Worm (Caenorhabditis elegans): ENCODE data around the gene sup-18.

Gene sup-18

DNA sequence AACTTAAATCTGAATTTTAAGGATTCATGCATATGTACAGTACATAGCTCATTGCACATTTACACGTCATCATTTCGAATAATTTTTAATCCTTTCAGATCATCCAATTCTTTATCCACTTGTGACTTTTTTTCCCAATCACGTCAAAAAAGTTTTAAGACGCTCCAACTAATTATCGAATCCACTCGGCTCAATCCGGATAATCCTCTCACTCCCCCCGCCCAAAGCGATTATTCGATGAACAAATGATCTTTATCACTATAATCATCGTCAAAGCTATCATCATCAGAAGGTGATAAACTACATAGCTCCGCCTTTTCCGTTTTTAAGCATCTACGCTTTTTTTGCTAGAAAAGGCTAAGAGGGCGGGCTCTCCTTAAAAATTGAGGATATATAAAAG lies 41.1 kb downstream of the sup-18 start:
- TF ChIP-seq fkh-10 (GFP tag; optimal IDR thresholded peaks at IDR 0.05) (no peak), ztf-4 (tag; optimal IDR thresholded peaks at IDR 0.05) (no peak), snpc-4 (tag; optimal IDR thresholded peaks at IDR 0.05) (no peak), elt-3 (tag; optimal IDR thresholded peaks at IDR 0.05) (no peak), nhr-11 (tag; optimal IDR thresholded peaks at IDR 0.05) (no peak), elt-2 (tag; optimal IDR thresholded peaks at IDR 0.05) (no peak), lin-15B (tag; optimal IDR thresholded peaks at IDR 0.05) (no peak), nhr-25 (tag; optimal IDR thresholded peaks at IDR 0.05) (no peak), ceh-9 (tag; optimal IDR thresholded peaks at IDR 0.05) (no peak), eor-1 (tag; optimal IDR thresholded peaks at IDR 0.05) (no peak), egl-27 (tag; optimal IDR thresholded peaks at IDR 0.05) (no peak), aly-2 (tag; optimal IDR thresholded peaks at IDR 0.05) (no peak), nhr-28 (tag; optimal IDR thresholded peaks at IDR 0.05) (no peak), ztf-11 (tag; optimal IDR thresholded peaks at IDR 0.05) (no peak), sea-2 (GFP tag; optimal IDR thresholded peaks at IDR 0.05) (no peak)

ce11 chrIII:7835684-7836083 lies 43.0 kb downstream of the sup-18 start:
- TF ChIP-seq nhr-76 (tag; optimal IDR thresholded peaks at IDR 0.05) (no peak), ceh-82 (tag; optimal IDR thresholded peaks at IDR 0.05) (no peak), elt-2 (tag; optimal IDR thresholded peaks at IDR 0.05) (no peak), ceh-28 (tag; optimal IDR thresholded peaks at IDR 0.05) (no peak), fkh-10 (GFP tag; optimal IDR thresholded peaks at IDR 0.05) (no peak), egl-5 (tag; optimal IDR thresholded peaks at IDR 0.05) (no peak), pha-4 (tag; optimal IDR thresholded peaks at IDR 0.05) (no peak), ZK546.5 (tag; optimal IDR thresholded peaks at IDR 0.05) (no peak), R02D3.7 (tag; optimal IDR thresholded peaks at IDR 0.05) (no peak), lin-39 (tag; optimal IDR thresholded peaks at IDR 0.05) (no peak), unc-62 (GFP tag; optimal IDR thresholded peaks at IDR 0.05) (no peak), eor-1 (tag; optimal IDR thresholded peaks at IDR 0.05) (no peak), ztf-4 (tag; optimal IDR thresholded peaks at IDR 0.05) (no peak), nhr-237 (tag; optimal IDR thresholded peaks at IDR 0.05) (no peak), nhr-67 (tag; optimal IDR thresholded peaks at IDR 0.05) (no peak), elt-1 (tag; optimal IDR thresholded peaks at IDR 0.05) (no peak), jun-1 (tag; optimal IDR thresholded peaks at IDR 0.05) (no peak)

- TF ChIP-seq ama-1 (optimal IDR thresholded peaks at IDR 0.05), result no peak
- no peak for TF ChIP-seq unc-62 (GFP tag; optimal IDR thresholded peaks at IDR 0.05)
- no peak for TF ChIP-seq ceh-28 (tag; optimal IDR thresholded peaks at IDR 0.05)
- TF ChIP-seq lin-15B (tag; optimal IDR thresholded peaks at IDR 0.05), result no peak
- no peak for TF ChIP-seq hmg-11 (tag; optimal IDR thresholded peaks at IDR 0.05)
- TF ChIP-seq nhr-12 (tag; optimal IDR thresholded peaks at IDR 0.05), result no peak
- TF ChIP-seq ZK546.5 (tag; optimal IDR thresholded peaks at IDR 0.05), result no peak
- TF ChIP-seq pha-4 (tag; optimal IDR thresholded peaks at IDR 0.05), result no peak
- TF ChIP-seq egl-27 (tag; optimal IDR thresholded peaks at IDR 0.05), result no peak
- no peak for TF ChIP-seq nhr-76 (tag; optimal IDR thresholded peaks at IDR 0.05)
- no peak for TF ChIP-seq ceh-16 (tag; optimal IDR thresholded peaks at IDR 0.05)
- TF ChIP-seq eor-1 (tag; optimal IDR thresholded peaks at IDR 0.05), result no peak
- TF ChIP-seq lin-39 (tag; optimal IDR thresholded peaks at IDR 0.05), result no peak
- TF ChIP-seq aly-2 (tag; optimal IDR thresholded peaks at IDR 0.05), result no peak
- TF ChIP-seq egl-5 (tag; optimal IDR thresholded peaks at IDR 0.05), result no peak
- TF ChIP-seq skn-1 (tag; optimal IDR thresholded peaks at IDR 0.05), result no peak
Observed at ce11 chrIII:7834848-7835247, 43.9 kb downstream of the sup-18 start.

DNA sequence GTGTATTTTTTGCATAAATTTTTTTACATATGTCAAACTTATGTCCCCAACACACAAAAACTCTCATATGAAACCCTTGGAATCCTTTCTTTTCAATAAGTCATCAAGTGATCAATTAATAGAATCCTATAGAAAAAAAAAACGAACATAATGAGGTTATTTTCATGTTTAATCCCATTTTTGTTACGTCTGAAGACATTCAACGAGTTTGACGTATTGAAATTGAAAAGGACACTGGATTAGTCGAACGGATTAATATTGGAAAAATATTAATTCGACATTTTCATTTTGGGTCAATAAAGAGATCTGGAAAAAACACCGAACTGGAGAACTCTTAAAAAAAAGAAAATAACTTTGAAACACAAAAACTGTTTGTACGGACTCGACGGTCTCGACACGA lies 46.2 kb downstream of the sup-18 start:
- TF ChIP-seq tbx-2 (tag; optimal IDR thresholded peaks at IDR 0.05) (no peak), jun-1 (tag; optimal IDR thresholded peaks at IDR 0.05) (no peak), snpc-4 (tag; optimal IDR thresholded peaks at IDR 0.05) (no peak), ceh-16 (tag; optimal IDR thresholded peaks at IDR 0.05) (no peak), nhr-43 (tag; optimal IDR thresholded peaks at IDR 0.05; ENCODE audit: poor library complexity, severe bottlenecking) (no peak), hmg-11 (tag; optimal IDR thresholded peaks at IDR 0.05) (no peak), skn-1 (tag; optimal IDR thresholded peaks at IDR 0.05) (no peak), egl-27 (tag; optimal IDR thresholded peaks at IDR 0.05) (no peak), nhr-67 (tag; optimal IDR thresholded peaks at IDR 0.05) (no peak), ZK546.5 (tag; optimal IDR thresholded peaks at IDR 0.05) (no peak), nhr-12 (tag; optimal IDR thresholded peaks at IDR 0.05) (no peak), eor-1 (tag; optimal IDR thresholded peaks at IDR 0.05) (no peak), pqm-1 (tag; optimal IDR thresholded peaks at IDR 0.05) (no peak), nhr-237 (tag; optimal IDR thresholded peaks at IDR 0.05) (no peak), nhr-76 (tag; optimal IDR thresholded peaks at IDR 0.05) (no peak)
